Fruit fly (Drosophila melanogaster) whole organism, embryonic: Measurements from ENCODE around the gene CG32588.

Source experiments
- Ada2b ChIP-seq: fragments of 200-800 bp; sonication (Bioruptor generic); IDR thresholded peaks from 2 replicates; pipeline ENCODE4 v1.3.6; 2022; ENCODE audit warnings: missing biosample characterization, missing genetic modification characterization
- Antp ChIP-seq: fragments of 200-800 bp; sonication (Bioruptor generic); optimal IDR thresholded peaks from 3 replicates; lab custom pipeline; 2016; ENCODE audit warnings: missing biosample characterization, missing genetic modification characterization
- CG11093 ChIP-seq: fragments of 200-800 bp; sonication (Bioruptor generic); IDR thresholded peaks from 3 replicates; pipeline ENCODE4 v1.3.6; 2022; ENCODE audit warnings: missing biosample characterization, missing genetic modification characterization
- CG11504 ChIP-seq: fragments of 200-800 bp; sonication (Bioruptor generic); optimal IDR thresholded peaks from 3 replicates; lab custom pipeline; 2019; ENCODE audit warnings: missing biosample characterization, mild to moderate bottlenecking, missing genetic modification characterization, moderate library complexity
- CG12236 ChIP-seq: fragments of 200-800 bp; sonication (Bioruptor generic); optimal IDR thresholded peaks from 2 replicates; lab custom pipeline; 2016; ENCODE audit warnings: missing biosample characterization, missing genetic modification characterization
- CG13624 ChIP-seq: fragments of 200-800 bp; sonication (Bioruptor generic); optimal IDR thresholded peaks from 2 replicates; lab custom pipeline; 2016; ENCODE audit warnings: missing biosample characterization, missing genetic modification characterization
- CG14441 ChIP-seq: fragments of 200-800 bp; sonication (Bioruptor generic); IDR thresholded peaks from 2 replicates; pipeline ENCODE4 v1.3.6; 2022; ENCODE audit warnings: missing biosample characterization, missing genetic modification characterization
- CG15269 ChIP-seq: fragments of 200-800 bp; sonication (Bioruptor generic); optimal IDR thresholded peaks from 2 replicates; lab custom pipeline; 2018; ENCODE audit warnings: missing biosample characterization, mild to moderate bottlenecking, missing genetic modification characterization, moderate library complexity
- CG17328 ChIP-seq: fragments of 200-800 bp; sonication (Bioruptor generic); IDR thresholded peaks from 2 replicates; pipeline ENCODE4 v1.3.6; 2022; ENCODE audit warnings: missing biosample characterization, missing genetic modification characterization
- CG17568 ChIP-seq: fragments of 200-800 bp; sonication (Bioruptor generic); optimal IDR thresholded peaks from 2 replicates; lab custom pipeline; 2018; ENCODE audit warnings: missing biosample characterization, mild to moderate bottlenecking, missing genetic modification characterization, moderate library complexity
- CG2678 ChIP-seq: fragments of 200-800 bp; sonication (Bioruptor generic); optimal IDR thresholded peaks from 3 replicates; lab custom pipeline; 2019; ENCODE audit warnings: missing biosample characterization, mild to moderate bottlenecking, missing genetic modification characterization, moderate library complexity
- CG5245 ChIP-seq: fragments of 200-800 bp; sonication (Bioruptor generic); optimal IDR thresholded peaks from 3 replicates; lab custom pipeline; 2016; ENCODE audit warnings: missing biosample characterization, missing genetic modification characterization
- CG6854 ChIP-seq: fragments of 200-800 bp; sonication (Bioruptor generic); optimal IDR thresholded peaks from 3 replicates; lab custom pipeline; 2017; ENCODE audit warnings: missing biosample characterization, mild to moderate bottlenecking, missing genetic modification characterization
- CG7987 ChIP-seq: fragments of 200-800 bp; sonication (Bioruptor generic); optimal IDR thresholded peaks from 2 replicates; lab custom pipeline; 2018; ENCODE audit warnings: missing biosample characterization, mild to moderate bottlenecking, missing genetic modification characterization, moderate library complexity
- CG8290 ChIP-seq, 3 experiments: fragments of 200-800 bp; sonication (Bioruptor generic); optimal IDR thresholded peaks; 2 replicates each; lab custom pipeline; 2016 to 2019; ENCODE audit warnings: missing biosample characterization in 3 of 3, missing genetic modification characterization in 3 of 3, mild to moderate bottlenecking in 2 of 3, moderate library complexity in 1 of 3
- Dfd ChIP-seq, 2 experiments: fragments of >200 bp; optimal IDR thresholded peaks; 2 replicates each; lab custom pipeline; 2017; ENCODE audit warnings: missing biosample characterization in 2 of 2, missing genetic modification characterization in 2 of 2
- Doc2 ChIP-seq: fragments of 200-800 bp; sonication (Bioruptor generic); IDR thresholded peaks from 2 replicates; pipeline ENCODE4 v1.3.6; 2022; ENCODE audit warnings: missing biosample characterization, missing genetic modification characterization
- E2f1 ChIP-seq: fragments of 200-800 bp; sonication (Bioruptor generic); IDR thresholded peaks from 2 replicates; pipeline ENCODE4 v1.3.6; 2022; ENCODE audit warnings: missing biosample characterization, missing genetic modification characterization
- H2.0 ChIP-seq: fragments of 200-800 bp; sonication (Bioruptor generic); IDR thresholded peaks from 2 replicates; pipeline ENCODE4 v1.3.6; 2022; ENCODE audit warnings: missing biosample characterization, missing genetic modification characterization
- Hr78 ChIP-seq, 2 experiments: fragments of 200-800 bp in 1 of 2; fragments of >200 bp in 1 of 2; sonication (Bioruptor generic) in 1 of 2; optimal IDR thresholded peaks; 2 replicates each; lab custom pipeline; 2017 to 2019; ENCODE audit warnings: missing biosample characterization in 2 of 2, missing genetic modification characterization in 2 of 2, mild to moderate bottlenecking in 1 of 2, moderate library complexity in 1 of 2
- Med ChIP-seq: fragments of 200-800 bp; sonication (Bioruptor generic); peaks from one replicate; lab custom pipeline; 2016; ENCODE audit warnings: missing biosample characterization, missing genetic modification characterization, mild to moderate bottlenecking, inconsistent platforms, moderate library complexity
- Myb ChIP-seq: fragments of 200-800 bp; sonication (Bioruptor generic); optimal IDR thresholded peaks from 2 replicates; lab custom pipeline; 2016; ENCODE audit warnings: missing biosample characterization, missing genetic modification characterization
- NFAT ChIP-seq: fragments of 200-800 bp; sonication (Bioruptor generic); IDR thresholded peaks from 2 replicates; pipeline ENCODE4 v1.3.6; 2022; ENCODE audit warnings: missing biosample characterization, missing genetic modification characterization
- Ptx1 ChIP-seq: fragments of 200-800 bp; sonication (Bioruptor generic); IDR thresholded peaks from 2 replicates; pipeline ENCODE4 v1.3.6; 2022; ENCODE audit warnings: missing biosample characterization, missing genetic modification characterization
- Scr ChIP-seq: fragments of 200-800 bp; sonication (Bioruptor generic); IDR thresholded peaks from 2 replicates; pipeline ENCODE4 v1.3.6; 2022; ENCODE audit warnings: missing biosample characterization, missing genetic modification characterization; ENCODE audit not compliant: partially characterized antibody
- Sry-δ ChIP-seq: fragments of 200-800 bp; sonication (Bioruptor generic); optimal IDR thresholded peaks from 2 replicates; lab custom pipeline; 2016; ENCODE audit warnings: missing biosample characterization, missing genetic modification characterization
- Ssrp ChIP-seq: fragments of 200-800 bp; sonication (Bioruptor generic); optimal IDR thresholded peaks from 2 replicates; lab custom pipeline; 2018; ENCODE audit warnings: missing biosample characterization, mild to moderate bottlenecking, missing genetic modification characterization, moderate library complexity
- bab2 ChIP-seq: fragments of 200-800 bp; sonication (Bioruptor generic); optimal IDR thresholded peaks from 2 replicates; lab custom pipeline; 2016; ENCODE audit warnings: missing biosample characterization, missing genetic modification characterization
- cad ChIP-seq: fragments of >200 bp; optimal IDR thresholded peaks from 2 replicates; lab custom pipeline; 2017; ENCODE audit warnings: missing biosample characterization, missing genetic modification characterization
- dysf ChIP-seq: fragments of 200-800 bp; sonication (Bioruptor generic); IDR thresholded peaks from 3 replicates; pipeline ENCODE4 v1.3.6; 2022; ENCODE audit warnings: missing biosample characterization, missing genetic modification characterization
- en ChIP-seq: fragments of 200-800 bp; sonication (Bioruptor generic); optimal IDR thresholded peaks from 2 replicates; lab custom pipeline; 2016; ENCODE audit warnings: missing biosample characterization, missing genetic modification characterization
- ewg ChIP-seq: fragments of 200-800 bp; sonication (Bioruptor generic); optimal IDR thresholded peaks from 3 replicates; lab custom pipeline; 2017; ENCODE audit warnings: mild to moderate bottlenecking, missing biosample characterization, missing genetic modification reagents, missing genetic modification characterization
- gcm2 ChIP-seq: fragments of 200-800 bp; sonication (Bioruptor generic); optimal IDR thresholded peaks from 2 replicates; lab custom pipeline; 2016; ENCODE audit warnings: missing biosample characterization, missing genetic modification characterization
- gem ChIP-seq: fragments of 200-800 bp; sonication (Bioruptor generic); optimal IDR thresholded peaks from 2 replicates; lab custom pipeline; 2019; ENCODE audit warnings: missing biosample characterization, mild to moderate bottlenecking, missing genetic modification characterization, moderate library complexity
- grau ChIP-seq: fragments of 200-800 bp; optimal IDR thresholded peaks from 3 replicates; lab custom pipeline; 2019; ENCODE audit warnings: missing biosample characterization, mild to moderate bottlenecking, missing genetic modification characterization, moderate library complexity
- hth ChIP-seq: fragments of >200 bp; optimal IDR thresholded peaks from 2 replicates; lab custom pipeline; 2017; ENCODE audit warnings: inconsistent platforms
- ind ChIP-seq: fragments of 200-800 bp; sonication (Bioruptor generic); optimal IDR thresholded peaks from 3 replicates; lab custom pipeline; 2016; ENCODE audit warnings: missing biosample characterization, missing genetic modification characterization
- mirr ChIP-seq: fragments of 200-800 bp; sonication (Bioruptor generic); optimal IDR thresholded peaks from 3 replicates; lab custom pipeline; 2018; ENCODE audit warnings: missing biosample characterization, mild to moderate bottlenecking, missing genetic modification characterization
- mld ChIP-seq: fragments of 200-800 bp; sonication (Bioruptor generic); IDR thresholded peaks from 3 replicates; pipeline ENCODE4 v1.3.6; 2022; ENCODE audit warnings: missing biosample characterization, missing genetic modification characterization; ENCODE audit not compliant: partially characterized antibody
- pan ChIP-seq, 4 experiments: fragments of >200 bp in 3 of 4; fragments of 200-800 bp in 1 of 4; sonication (Bioruptor generic) in 1 of 4; optimal IDR thresholded peaks in 3 of 4; IDR thresholded peaks in 1 of 4; 2 replicates each; pipeline versions ENCODE4 v1.3.6 to Lab custom; 2017 to 2022; ENCODE audit warnings: missing biosample characterization in 2 of 4, missing genetic modification characterization in 2 of 4, mixed read lengths in 1 of 4
- peb ChIP-seq: fragments of 200-800 bp; sonication (Bioruptor generic); IDR thresholded peaks from 2 replicates; pipeline ENCODE4 v1.3.6; 2022; ENCODE audit warnings: missing biosample characterization, missing genetic modification characterization
- pfk ChIP-seq: fragments of 200-800 bp; sonication (Bioruptor generic); optimal IDR thresholded peaks from 2 replicates; lab custom pipeline; 2018; ENCODE audit warnings: missing biosample characterization, mild to moderate bottlenecking, missing genetic modification characterization, moderate library complexity
- pros ChIP-seq: fragments of 200-800 bp; sonication (Bioruptor generic); optimal IDR thresholded peaks from 3 replicates; lab custom pipeline; 2019; ENCODE audit warnings: missing biosample characterization, mild to moderate bottlenecking, missing genetic modification characterization, moderate library complexity
- ranshi ChIP-seq: fragments of 200-800 bp; sonication (Bioruptor generic); IDR thresholded peaks from 2 replicates; pipeline ENCODE4 v1.3.6; 2022; ENCODE audit warnings: missing biosample characterization, missing genetic modification characterization
- slbo ChIP-seq: fragments of 200-800 bp; sonication (Bioruptor generic); IDR thresholded peaks from 2 replicates; pipeline ENCODE4 v1.3.6; 2022; ENCODE audit warnings: missing biosample characterization, missing genetic modification characterization
- slp2 ChIP-seq: fragments of 200-800 bp; sonication (Bioruptor generic); optimal IDR thresholded peaks from 2 replicates; lab custom pipeline; 2016; ENCODE audit warnings: missing biosample characterization, missing genetic modification characterization
- tio ChIP-seq: fragments of 200-800 bp; sonication (Bioruptor generic); optimal IDR thresholded peaks from 2 replicates; lab custom pipeline; 2017; ENCODE audit warnings: missing biosample characterization, missing genetic modification characterization, inconsistent platforms
- toy ChIP-seq: fragments of 200-800 bp; sonication (Bioruptor generic); IDR thresholded peaks from 2 replicates; pipeline ENCODE4 v1.3.6; 2022; ENCODE audit warnings: missing biosample characterization, missing genetic modification characterization
- wor ChIP-seq: fragments of 200-800 bp; sonication (Bioruptor generic); IDR thresholded peaks from 2 replicates; pipeline ENCODE4 v1.3.6; 2022; ENCODE audit warnings: missing biosample characterization, missing genetic modification characterization

CG32588 gene

DNA sequence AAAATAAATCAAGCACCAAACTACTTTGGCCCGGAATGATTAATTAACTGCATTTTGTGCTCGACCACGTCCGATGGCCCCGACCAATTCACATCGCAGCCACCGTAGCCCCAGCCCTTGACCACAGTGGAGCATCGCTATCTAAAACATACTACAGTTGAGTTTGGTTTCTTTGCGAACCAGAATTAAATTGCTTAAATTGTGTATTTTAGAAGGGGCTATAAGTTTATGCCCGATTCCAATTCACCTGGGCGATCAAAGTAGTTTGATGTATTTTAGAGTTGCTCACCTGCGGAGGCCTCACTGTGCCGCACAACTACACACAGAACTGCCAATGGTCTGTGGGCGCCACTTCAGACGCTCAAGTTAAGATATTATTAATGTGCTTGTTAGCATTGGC, 28.8 kb upstream of the CG32588 start (continued):
- TF ChIP-seq CG15269 (tag; lab: Kevin White, UChicago) (peak; percentile 31), pan (optimal IDR thresholded peaks at IDR 0.05; lab: Kevin White, UChicago) (no peak), pan (GFP tag; optimal IDR thresholded peaks at IDR 0.05 in 1 of 2, IDR thresholded peaks at IDR 0.05 in 1 of 2) (peak in 1 of 2 experiments; percentile 14), dysf (GFP tag; lab: Robert Waterston, UW) (peak; percentile 63), peb (GFP tag; lab: Robert Waterston, UW) (0 out of 2 replicates have a peak, but pooled peaks have one; percentile 9), pros (GFP tag; lab: Kevin White, UChicago) (no peak), H2.0 (GFP tag; lab: Robert Waterston, UW) (peak; percentile 18; the same call in 1 of the 2 replicates), CG2678 (tag; lab: Kevin White, UChicago) (peak; percentile 20), gem (peak; percentile 30), gcm2 (GFP tag; lab: Kevin White, UChicago) (no peak), Med (GFP tag; lab: Kevin White, UChicago) (peak; percentile 72), E2f1 (GFP tag; lab: Robert Waterston, UW) (peak; percentile 43; the same call in 1 of the 2 replicates), CG13624 (GFP tag; lab: Kevin White, UChicago) (no peak), CG5245 (no peak), CG11093 (GFP tag; lab: Robert Waterston, UW) (0 out of 3 replicates have a peak, but pooled peaks have one; percentile 20), mld (GFP tag; lab: Robert Waterston, UW) (no peak), CG8290 (GFP tag; optimal IDR thresholded peaks at IDR 0.05; lab: Kevin White, UChicago) (no peak), CG8290 (tag; optimal IDR thresholded peaks at IDR 0.05; lab: Kevin White, UChicago) (peak in 1 of 2 experiments; percentile 45), ranshi (peak; percentile 17; the same call in 1 of the 2 replicates), CG6854 (GFP tag; lab: Kevin White, UChicago) (no peak), Antp (GFP tag; lab: Kevin White, UChicago) (peak; percentile 9), CG14441 (GFP tag; lab: Robert Waterston, UW) (0 out of 2 replicates have a peak, but pooled peaks have one; percentile 14), slbo (peak; percentile 37; the same call in 1 of the 2 replicates), grau (peak; percentile 53), ind (peak; percentile 2), Ada2b (GFP tag; lab: Robert Waterston, UW) (peak; percentile 38; the same call in 1 of the 2 replicates), Ptx1 (GFP tag; lab: Robert Waterston, UW) (0 out of 2 replicates have a peak, but pooled peaks have one; percentile 9), CG11504 (tag; lab: Kevin White, UChicago) (peak; percentile 36)
- TF ChIP-seq, all 482 proteins: peak for 39

DNA sequence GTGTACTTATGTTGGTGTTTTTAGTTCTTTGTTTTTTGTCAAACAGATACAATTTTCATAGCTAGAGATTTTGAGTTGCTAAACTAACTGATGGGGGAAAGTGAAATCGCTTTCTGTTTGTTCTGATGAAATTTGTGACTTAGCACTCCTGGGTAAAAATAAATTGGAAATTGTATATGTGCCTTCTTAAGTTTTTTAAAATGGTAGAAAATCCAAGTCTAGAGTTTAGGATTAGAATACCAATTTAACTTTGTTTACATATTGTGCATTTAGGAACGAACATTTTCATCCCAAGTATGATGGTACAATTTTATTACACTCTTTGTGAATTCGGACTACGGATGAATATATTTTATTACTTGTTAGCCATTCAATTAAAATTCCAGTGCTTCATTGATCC, 23.3 kb upstream of the CG32588 start, which contains the start of gene CG9101:
CG9101 (minus strand) TSS at position 101 of the 400 bp plus-strand sequence.
- TF ChIP-seq Dfd (GFP tag; optimal IDR thresholded peaks at IDR 0.05; lab: Kevin White, UChicago) (no peak), toy (GFP tag; lab: Robert Waterston, UW) (no peak), Sry-δ (GFP tag; lab: Kevin White, UChicago) (no peak), CG17328 (GFP tag; lab: Robert Waterston, UW) (no peak), Hr78 (GFP tag; optimal IDR thresholded peaks at IDR 0.05; lab: Kevin White, UChicago) (no peak), hth (lab: Kevin White, UChicago) (no peak)

DNA sequence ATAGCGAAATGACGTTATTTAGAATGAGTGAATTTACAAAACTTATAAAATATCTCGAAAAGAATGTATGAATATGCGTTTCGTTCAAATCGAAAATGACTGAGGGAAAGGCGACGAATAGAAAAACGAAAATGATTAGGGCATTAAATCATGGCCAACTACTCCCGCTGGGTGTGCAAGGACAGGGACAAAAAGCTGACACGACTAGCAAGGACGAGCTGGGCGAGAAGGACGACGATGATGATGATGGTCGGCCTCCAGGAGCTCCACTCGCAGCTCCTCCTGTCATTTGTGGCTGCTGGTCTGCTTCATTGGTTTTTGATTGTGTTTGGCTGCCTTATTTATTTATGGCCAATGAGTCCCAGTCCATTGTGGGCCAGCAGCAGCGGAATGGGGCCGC, 17.0 kb upstream of the CG32588 start, which contains the start of gene CG43076:
CG43076 (minus strand) TSS at position 101 of the 400 bp plus-strand sequence.
- no peak for TF ChIP-seq pfk
- TF ChIP-seq CG7987 (GFP tag; lab: Kevin White, UChicago): no peak
- TF ChIP-seq mirr (GFP tag; lab: Kevin White, UChicago): no peak
- no peak for TF ChIP-seq Ssrp
- no peak for TF ChIP-seq CG13624 (GFP tag; lab: Kevin White, UChicago)
- no peak for TF ChIP-seq Scr (GFP tag; lab: Robert Waterston, UW)
- no peak for TF ChIP-seq Myb
- no peak for TF ChIP-seq Doc2 (GFP tag; lab: Robert Waterston, UW)
- no peak for TF ChIP-seq NFAT
- no peak for TF ChIP-seq tio (GFP tag; lab: Kevin White, UChicago)
- TF ChIP-seq bab2: no peak
- TF ChIP-seq CG12236 (GFP tag; lab: Kevin White, UChicago): no peak
- no peak for TF ChIP-seq ewg (GFP tag; lab: Kevin White, UChicago)
- no peak for TF ChIP-seq en
- no peak for TF ChIP-seq CG17568 (GFP tag; lab: Kevin White, UChicago)
- TF ChIP-seq slp2 (GFP tag; lab: Kevin White, UChicago): no peak
- no peak for TF ChIP-seq cad (GFP tag; lab: Kevin White, UChicago)
- TF ChIP-seq wor (GFP tag; lab: Robert Waterston, UW): no peak
